Fruit fly (Drosophila melanogaster): ENCODE data around the gene CG43336.

The CG43336 gene

DNA sequence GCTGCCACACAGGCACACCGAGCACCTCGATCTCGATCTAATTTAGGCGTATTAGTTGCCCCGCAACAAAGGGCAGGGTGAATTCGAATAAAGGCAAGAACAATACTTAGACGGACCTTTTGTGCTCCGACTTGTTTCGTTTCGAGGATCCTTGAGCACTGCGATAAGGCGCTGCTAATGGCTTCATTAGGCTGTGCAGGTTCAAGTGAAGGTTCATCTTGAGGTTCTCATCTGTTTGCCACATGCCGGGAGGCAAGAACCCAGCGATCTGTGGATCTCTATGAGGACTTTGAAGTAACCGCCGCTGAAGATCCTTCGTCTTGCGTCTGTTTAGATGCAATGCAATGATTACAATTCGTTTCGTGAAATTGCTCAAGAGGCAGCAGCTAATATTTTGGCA is 3.0 kb downstream of the CG43336 start:
- no peak for TF ChIP-seq CG17801 (GFP tag; optimal IDR thresholded peaks at IDR 0.05; ENCODE audit: partially characterized antibody)

DNA sequence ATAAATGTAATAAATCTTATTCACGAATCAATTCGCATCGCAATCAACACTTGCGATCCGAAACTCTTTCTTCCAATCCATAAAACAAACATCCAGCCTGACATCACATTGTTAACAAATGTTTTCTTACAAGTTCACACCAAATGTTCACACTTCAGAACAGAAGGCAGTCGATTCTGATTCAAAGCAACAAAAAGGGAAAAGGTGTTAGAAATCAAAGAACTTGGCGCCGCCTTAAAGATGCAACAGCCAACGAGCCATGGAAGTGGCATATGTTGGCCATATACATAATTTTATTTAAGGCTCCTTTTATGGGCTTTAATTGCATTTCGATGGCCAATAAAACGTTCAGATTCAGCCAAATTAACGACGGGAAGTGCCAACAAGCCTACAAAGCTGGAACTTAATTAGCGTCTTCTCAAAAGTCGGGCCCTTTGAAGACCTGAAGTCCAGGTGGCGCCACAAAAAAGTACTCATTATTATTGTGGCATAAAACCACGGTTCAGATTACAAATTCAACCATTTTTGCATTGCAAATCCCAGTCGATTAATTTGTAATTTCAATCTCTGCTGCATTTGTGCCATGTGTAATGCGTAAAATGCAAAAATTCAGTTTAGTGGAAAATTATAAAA is 4.5 kb downstream of the CG43336 start:
- no peak for TF ChIP-seq CG17801 (GFP tag; optimal IDR thresholded peaks at IDR 0.05; ENCODE audit: partially characterized antibody)

DNA sequence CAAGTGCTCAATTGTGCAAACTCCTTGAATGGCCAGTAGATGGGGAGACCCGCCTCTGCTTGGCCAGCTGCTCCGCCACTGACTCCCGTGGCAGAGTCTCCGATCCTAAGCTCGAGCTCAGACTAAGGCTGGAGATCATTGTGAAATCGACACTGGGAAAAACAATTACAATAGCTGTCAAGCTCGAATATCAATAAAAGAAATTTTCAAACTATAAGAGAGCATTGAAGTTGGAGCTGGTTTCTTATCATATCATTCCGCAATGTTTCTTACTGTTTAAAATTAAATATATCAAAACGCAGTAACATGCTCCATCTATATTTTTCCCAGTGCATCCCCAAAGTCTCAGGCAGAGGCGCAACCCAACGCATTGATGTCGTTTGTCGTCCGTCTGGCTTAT is 5.8 kb downstream of the CG43336 start:
- TF ChIP-seq CG17801 (GFP tag; optimal IDR thresholded peaks at IDR 0.05; ENCODE audit: partially characterized antibody): no peak

DNA sequence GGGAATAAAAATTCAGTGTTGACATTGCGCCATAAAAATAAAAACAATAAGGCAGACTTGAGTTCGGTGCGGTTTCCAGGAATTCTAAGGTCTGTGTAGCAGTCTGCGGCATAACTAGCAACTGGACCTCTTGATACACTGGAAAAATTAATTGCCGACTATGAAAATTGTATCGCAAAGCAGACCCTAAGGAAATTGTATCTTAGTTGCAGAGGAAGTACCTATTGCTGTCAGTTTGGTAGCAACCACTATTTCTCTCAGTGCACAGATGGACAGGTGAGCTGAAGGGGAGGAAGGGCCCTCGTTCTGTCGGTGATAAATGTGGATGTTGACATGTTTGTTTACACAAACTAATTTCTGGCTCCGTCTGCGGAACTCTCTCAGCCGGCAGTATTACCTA is 7.8 kb downstream of the CG43336 start:
- no peak for TF ChIP-seq CG17801 (GFP tag; optimal IDR thresholded peaks at IDR 0.05; ENCODE audit: partially characterized antibody)

DNA sequence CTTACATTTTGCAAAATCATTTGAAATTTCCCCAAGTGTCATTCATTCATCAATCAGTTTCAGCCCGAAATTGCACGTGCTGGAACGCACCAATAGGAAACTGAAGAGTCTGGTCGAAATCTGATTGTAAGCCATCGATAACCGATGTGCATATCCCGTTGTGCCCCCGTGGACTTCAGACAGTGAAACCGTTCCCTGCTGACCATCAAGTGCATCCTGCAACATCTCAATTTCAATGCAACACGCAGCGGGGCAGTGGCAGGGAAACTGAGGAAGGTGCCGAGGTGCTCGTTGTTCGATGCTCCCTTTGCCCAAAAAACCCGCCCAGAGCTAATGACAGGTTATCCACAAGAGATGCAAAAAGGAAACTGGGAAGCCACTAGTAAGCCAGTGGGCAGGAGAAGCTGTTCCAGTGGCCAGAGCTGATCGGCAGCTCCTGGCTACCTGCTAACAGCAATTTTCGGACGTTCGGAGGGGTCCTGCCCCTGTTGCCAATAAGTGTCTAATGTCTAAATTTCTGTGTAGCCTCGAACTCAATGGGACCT is 10.0 kb downstream of the CG43336 start:
- TF ChIP-seq CG17801 (GFP tag; optimal IDR thresholded peaks at IDR 0.05; ENCODE audit: partially characterized antibody): no peak

DNA sequence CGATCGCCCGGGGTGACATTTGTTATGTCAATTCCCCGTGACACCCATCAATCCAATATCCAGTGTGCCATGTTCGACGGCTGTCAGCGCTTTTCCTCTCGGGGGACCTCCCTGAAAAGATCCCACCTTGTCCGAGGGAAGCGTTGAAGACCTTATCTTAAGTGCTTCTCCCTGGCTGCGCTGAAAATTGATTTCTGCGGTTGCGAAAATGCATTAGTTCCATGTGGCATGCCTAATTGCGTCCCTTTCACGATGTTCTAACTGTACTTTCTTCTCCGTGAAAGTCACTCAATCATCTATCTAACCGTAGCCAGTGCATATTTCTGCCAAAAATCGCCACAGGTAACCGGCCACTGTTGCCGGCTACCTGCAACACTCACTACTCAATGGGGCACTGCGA is 11.9 kb downstream of the CG43336 start:
- TF ChIP-seq CG17801 (GFP tag; optimal IDR thresholded peaks at IDR 0.05; ENCODE audit: partially characterized antibody): no peak

DNA sequence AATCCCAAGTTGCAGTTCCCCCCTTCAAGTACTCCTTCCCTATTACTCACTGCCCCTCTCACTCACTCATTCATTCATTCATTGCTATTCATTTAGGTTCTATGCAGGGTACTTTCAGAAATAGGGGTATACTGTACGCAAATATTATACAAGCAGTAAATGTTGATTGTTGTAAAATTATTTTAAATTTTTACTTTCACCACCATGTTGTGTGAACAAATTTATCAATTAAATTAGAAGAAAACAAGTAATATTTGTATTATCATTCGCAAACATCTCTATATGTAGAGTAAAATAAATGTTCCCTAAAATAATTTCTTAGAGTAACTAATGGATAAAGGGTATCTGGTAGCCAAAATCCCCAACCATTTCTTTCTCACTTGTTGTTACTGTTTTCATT is 13.3 kb downstream of the CG43336 start:
- no peak for TF ChIP-seq CG17801 (GFP tag; optimal IDR thresholded peaks at IDR 0.05; ENCODE audit: partially characterized antibody)

DNA sequence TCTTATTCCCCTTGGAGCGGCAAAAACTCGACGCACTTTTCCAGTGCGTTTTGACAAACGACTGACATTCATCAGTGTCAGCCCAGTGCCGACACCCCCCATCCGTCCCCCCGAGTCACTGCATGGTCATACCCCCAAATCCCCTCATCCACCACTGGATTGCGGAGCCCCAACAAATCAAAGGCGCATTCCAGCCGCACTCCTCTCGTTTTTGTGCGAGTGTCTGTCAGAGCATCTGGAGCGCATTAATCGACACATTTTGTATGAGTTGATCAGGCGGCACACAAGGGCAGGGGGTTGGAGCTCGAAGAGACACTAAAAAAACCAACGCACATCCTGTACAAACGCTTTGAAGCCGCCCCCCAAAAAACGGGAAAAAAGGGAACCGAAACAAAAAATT is 13.7 kb downstream of the CG43336 start:
- no peak for TF ChIP-seq CG17801 (GFP tag; optimal IDR thresholded peaks at IDR 0.05; ENCODE audit: partially characterized antibody)

DNA sequence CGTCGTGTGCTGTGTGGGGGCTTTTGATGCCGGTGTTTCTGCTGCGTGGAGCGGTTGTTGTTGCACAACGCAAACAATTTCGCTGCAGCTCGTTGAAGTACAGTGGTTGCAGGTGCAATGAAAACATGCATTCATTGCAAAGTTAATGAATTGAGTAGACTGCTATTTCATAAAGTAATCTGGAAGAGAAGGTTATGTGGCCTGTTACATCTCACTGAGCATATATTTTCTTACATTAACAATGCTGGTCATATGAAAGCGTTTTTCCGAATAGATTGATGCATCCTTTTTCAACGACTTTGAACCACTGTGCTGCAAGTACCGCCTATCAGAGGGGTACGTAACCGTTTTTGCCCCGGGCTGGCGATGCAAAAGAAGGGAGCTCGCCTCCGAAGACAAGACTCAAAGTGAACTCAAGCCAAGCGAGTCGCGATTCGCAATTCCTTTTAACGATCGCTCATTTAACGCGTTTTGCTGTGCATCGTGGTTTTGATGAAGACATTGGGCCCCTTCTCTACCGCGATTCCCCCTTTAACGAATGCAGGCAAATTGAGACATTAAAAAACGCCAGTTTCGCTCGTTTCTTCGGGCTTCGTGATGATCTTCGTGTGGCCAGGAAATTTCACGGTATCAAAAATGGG is 14.9 kb downstream of the CG43336 start:
- no peak for TF ChIP-seq CG17801 (GFP tag; optimal IDR thresholded peaks at IDR 0.05; ENCODE audit: partially characterized antibody)

DNA sequence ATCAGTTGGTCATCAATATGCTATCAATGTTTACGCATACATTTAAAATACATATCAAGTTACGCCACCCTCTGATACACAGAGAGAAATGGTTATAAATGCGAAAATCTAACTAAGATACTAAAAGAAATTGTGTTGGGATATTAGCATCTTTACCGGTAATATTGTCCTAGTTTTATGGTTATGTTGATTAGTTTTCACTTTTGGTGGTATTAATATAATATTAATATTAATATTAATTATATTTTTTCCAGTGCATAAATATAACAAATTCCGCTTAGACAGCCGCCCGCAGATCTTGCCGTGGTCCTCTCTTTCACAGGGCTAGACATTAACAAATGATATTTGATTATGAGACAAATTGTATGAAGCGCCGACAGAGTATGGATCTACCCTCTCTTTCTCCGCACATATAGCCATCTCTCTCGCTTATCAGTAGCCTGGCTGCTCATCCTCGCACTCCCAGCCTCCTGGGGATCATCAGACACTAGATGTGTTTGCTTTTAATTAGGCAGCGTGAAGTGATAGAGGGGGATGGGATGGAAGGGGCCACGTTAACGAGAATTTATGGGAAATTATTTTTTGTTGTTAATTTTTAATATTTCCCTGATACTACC is 15.8 kb downstream of the CG43336 start:
- TF ChIP-seq CG17801 (GFP tag; optimal IDR thresholded peaks at IDR 0.05; ENCODE audit: partially characterized antibody): no peak

DNA sequence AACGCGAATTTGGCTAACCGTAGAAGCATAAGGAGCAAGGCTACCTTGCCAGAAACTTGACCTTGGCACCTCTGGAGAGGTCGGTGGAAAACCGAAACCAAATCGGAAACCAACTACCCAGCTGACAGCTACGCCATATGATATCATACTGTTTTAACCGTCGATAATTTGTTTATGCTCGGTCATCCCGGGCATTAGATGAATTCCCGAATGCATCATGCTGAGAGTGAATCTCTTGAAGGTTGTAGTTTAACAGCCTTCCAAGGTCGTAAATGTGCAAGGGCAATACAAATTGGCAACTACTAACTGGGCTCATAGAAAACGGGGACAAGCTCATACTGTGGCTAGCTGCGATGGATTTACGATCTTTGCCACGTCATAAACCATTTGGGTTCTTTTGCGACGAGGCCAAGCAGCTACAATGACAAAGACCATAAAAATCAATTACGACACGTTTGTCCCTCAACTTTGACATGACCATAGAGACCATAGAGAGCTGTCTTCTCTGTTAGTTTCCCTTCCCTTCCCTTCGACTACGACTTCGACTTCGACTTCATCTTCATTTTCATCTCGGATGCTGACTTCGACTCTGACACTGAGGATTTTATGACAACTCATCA is 16.9 kb downstream of the CG43336 start:
- TF ChIP-seq CG17801 (GFP tag; optimal IDR thresholded peaks at IDR 0.05; ENCODE audit: partially characterized antibody): no peak

DNA sequence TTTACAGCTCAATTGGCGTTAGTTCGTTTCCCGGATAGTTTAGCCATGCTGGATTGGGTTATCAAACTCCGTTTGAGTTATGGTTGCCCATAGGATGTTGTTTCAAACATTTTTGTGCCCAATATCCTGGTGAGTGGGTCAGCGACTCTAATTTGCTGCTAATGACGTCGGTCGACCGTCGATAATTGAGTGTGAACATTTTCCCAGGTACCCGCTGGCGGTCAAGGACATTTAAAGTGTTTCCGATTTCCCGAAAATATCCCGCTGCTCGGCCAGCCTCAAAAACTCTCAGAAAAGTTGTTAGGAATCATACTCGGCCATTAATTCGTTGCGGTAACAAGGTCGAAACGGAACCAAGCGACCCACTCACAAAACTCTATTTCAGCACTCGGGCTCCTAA is 17.9 kb downstream of the CG43336 start:
- TF ChIP-seq CG17801 (GFP tag; optimal IDR thresholded peaks at IDR 0.05; ENCODE audit: partially characterized antibody): no peak

DNA sequence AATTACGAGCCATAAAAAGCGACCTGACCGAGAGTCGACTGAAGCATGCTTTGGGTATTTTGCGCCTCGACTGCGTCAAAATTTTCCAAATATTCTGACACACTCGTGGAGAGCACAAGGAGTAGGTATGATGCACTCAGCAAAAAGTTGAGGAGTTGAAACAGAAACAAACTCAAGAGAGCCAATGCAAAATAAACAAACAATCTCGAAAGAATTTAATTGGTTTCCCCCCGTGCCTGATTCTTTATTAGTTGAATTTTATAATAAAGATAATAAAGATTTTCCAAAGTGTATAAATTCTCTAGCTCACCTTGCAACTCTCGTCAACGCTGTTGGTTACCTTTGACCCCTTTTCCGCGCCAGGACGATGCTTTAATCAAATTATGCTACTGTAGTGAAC is 18.4 kb downstream of the CG43336 start:
- TF ChIP-seq CG17801 (GFP tag; optimal IDR thresholded peaks at IDR 0.05; ENCODE audit: partially characterized antibody): no peak

DNA sequence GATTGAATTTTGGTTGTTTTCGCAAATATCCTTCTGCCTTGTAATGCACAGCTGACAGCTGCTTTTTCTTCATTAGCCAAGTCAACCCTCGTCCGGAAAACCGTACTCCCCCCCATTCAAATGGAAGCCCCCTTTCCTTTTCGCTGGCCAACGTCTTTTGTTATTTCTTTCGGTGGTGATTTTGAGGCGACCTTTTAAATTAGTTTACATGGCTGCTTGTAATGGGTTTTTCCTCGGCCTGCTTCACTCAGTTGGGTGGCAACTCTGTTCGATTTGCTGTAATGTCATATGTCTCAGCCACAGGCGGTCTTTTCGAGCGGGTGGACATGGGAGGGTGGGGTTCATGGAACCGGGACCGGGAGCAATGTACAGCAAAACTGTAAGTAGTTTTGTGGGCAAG is 23.5 kb downstream of the CG43336 start:
- TF ChIP-seq CG17801 (GFP tag; optimal IDR thresholded peaks at IDR 0.05; ENCODE audit: partially characterized antibody): no peak

DNA sequence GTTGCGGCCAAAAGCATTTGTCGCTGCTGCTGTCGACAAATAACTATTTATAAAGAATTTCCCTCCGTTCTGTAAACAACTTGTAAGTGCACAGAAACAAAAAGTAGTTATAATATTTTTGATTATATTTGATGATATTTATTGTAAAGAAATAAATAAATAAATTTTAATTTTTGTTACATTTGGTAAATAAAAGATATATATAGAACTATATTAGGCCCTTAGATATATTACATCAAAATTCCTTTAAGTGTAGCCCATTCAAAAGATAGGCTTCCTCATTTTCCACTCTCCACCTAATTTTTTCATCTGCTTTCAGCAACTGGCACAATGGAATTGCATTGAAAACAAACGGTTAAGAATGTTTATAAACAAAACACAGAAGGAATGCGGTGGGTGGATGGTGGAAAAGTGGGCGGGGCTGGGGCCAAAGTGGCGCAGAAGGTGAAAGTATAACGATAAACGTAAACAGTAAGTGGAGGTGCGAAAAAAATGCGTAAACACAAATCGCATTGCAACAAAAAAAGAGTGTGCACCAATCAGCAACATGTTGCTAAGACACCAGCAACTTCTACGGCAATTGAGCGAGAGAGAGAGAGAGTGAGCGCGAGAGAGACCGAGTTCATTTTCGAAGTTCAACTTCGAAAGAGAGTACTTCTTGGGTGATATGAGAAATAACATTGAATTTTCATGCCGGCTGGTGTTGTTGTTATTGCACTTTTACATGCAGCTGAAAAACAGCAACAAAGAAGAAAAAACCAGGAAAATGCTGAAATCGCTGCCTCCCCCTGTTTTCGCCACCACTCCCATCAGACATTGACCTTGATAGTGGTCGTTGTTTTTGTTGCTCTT is 27.6 kb downstream of the CG43336 start:
- TF ChIP-seq CG17801 (GFP tag; optimal IDR thresholded peaks at IDR 0.05; ENCODE audit: partially characterized antibody): no peak
